Worm (Caenorhabditis elegans): Measurements from ENCODE around the gene C34B4.3.

C34B4.3 gene

ce11 chrV:13090130-13090770 is 19.3 kb upstream of the C34B4.3 start, which contains the start of gene C34B4.4:
TSS of gene C34B4.4 (plus strand) at chrV:13090405.
- TF ChIP-seq ztf-23 (GFP tag; IDR thresholded peaks at IDR 0.05) (no peak), med-1 (GFP tag; optimal IDR thresholded peaks at IDR 0.05; ENCODE audit: insufficient read depth) (no peak), klf-2 (GFP tag; conservative IDR thresholded peaks at IDR 0.05) (no peak), flt-1 (GFP tag; IDR thresholded peaks at IDR 0.05) (no peak), ztf-29 (GFP tag; IDR thresholded peaks at IDR 0.05) (no peak), T22C8.4 (GFP tag; IDR thresholded peaks at IDR 0.05) (no peak), tab-1 (GFP tag; IDR thresholded peaks at IDR 0.05) (no peak)

DNA sequence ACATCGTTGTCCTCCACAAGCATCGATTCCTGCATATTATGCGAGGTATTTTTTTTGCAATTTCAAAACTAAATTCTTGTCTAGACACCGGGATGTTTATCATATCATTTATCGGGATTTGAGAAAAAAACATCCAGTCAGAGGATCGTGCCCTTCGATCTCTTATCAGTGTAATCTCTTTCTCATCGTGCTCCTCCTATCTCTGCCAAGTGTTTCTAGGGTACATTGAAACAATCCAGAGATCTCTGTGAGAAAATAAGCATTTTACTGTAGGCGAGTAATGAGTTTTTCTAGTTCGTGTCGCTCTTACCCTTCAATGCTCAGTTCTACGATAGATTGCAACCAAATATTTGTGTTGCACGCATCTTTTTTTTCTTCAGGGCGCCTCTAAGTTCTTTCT is 17.5 kb upstream of the C34B4.3 start:
- 0 out of 2 replicates have a peak, but pooled peaks have one; percentile 18 for TF ChIP-seq ztf-23 (GFP tag; IDR thresholded peaks at IDR 0.05)
- no peak for TF ChIP-seq flt-1 (GFP tag; IDR thresholded peaks at IDR 0.05)
- no peak for TF ChIP-seq klf-2 (GFP tag; conservative IDR thresholded peaks at IDR 0.05)
- no peak for TF ChIP-seq T22C8.4 (GFP tag; IDR thresholded peaks at IDR 0.05)

- TF ChIP-seq T22C8.4 (GFP tag; IDR thresholded peaks at IDR 0.05) (no peak), ref-1 (GFP tag; conservative IDR thresholded peaks at IDR 0.05) (no peak), ztf-23 (GFP tag; IDR thresholded peaks at IDR 0.05) (no peak), klf-2 (GFP tag; conservative IDR thresholded peaks at IDR 0.05) (0 out of 2 replicates have a peak, but pooled peaks have one; percentile 29), ztf-29 (GFP tag; IDR thresholded peaks at IDR 0.05) (no peak), med-1 (GFP tag; optimal IDR thresholded peaks at IDR 0.05; ENCODE audit: insufficient read depth) (no peak), flt-1 (GFP tag; IDR thresholded peaks at IDR 0.05) (no peak), tab-1 (GFP tag; IDR thresholded peaks at IDR 0.05) (no peak), cog-1 (tag; optimal IDR thresholded peaks at IDR 0.05) (peak; percentile 30)
These were observed 15.1 kb upstream of the C34B4.3 start for ce11 chrV:13085917-13086552.

- TF ChIP-seq ztf-23 (GFP tag; IDR thresholded peaks at IDR 0.05), result no peak
- no peak for TF ChIP-seq ztf-29 (GFP tag; IDR thresholded peaks at IDR 0.05)
- TF ChIP-seq T22C8.4 (GFP tag; IDR thresholded peaks at IDR 0.05), result no peak
These were observed 14.3 kb upstream of the C34B4.3 start for ce11 chrV:13085227-13085640.

DNA sequence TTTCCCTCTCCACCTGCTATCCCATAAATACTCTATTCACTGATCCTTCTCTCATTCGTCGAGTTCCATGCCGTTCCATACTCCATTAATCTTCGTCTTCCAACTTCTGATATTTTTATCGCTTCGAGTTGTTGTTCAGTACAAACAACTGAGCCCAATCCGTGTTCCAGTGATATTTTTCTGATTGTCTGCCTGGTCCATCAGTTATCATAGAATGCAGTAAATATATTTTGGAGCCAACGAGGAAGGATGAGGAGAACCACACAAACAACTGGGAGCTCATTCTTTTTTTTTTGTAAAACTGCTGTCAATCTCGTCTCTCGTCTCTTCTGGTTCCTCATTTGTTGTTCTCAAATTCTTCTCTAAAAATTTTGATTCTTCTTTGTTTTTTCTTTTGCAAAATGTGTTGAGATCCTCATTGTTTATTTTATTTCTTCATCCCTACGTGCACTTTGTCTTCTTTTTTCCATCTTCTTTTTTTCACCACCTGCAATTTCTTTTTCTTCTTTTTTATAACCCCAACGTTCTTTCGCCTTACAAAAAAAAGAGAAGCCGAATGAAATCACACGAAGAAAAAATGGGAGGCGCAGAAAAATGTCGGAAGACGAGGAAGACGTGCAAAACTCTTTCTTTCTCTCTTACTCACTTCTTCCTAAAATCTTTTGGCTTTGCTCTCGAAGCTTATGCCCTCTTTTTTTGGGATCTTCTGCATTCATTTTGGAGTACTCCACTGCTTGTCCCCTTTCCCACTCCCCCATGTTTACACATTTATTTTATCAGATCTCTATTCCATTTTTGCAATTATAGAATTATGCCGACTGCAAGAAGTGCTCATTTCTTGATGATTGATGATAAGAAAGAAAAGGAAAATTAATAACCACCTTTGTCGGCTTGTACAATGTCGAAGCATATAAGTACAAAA is 13.1 kb upstream of the C34B4.3 start:
- TF ChIP-seq ztf-29 (GFP tag; IDR thresholded peaks at IDR 0.05) (no peak), med-1 (GFP tag; optimal IDR thresholded peaks at IDR 0.05; ENCODE audit: insufficient read depth) (no peak), klf-2 (GFP tag; conservative IDR thresholded peaks at IDR 0.05) (no peak), tab-1 (GFP tag; IDR thresholded peaks at IDR 0.05) (no peak), ref-1 (GFP tag; conservative IDR thresholded peaks at IDR 0.05) (no peak), ztf-23 (GFP tag; IDR thresholded peaks at IDR 0.05) (no peak), T22C8.4 (GFP tag; IDR thresholded peaks at IDR 0.05) (no peak), flt-1 (GFP tag; IDR thresholded peaks at IDR 0.05) (no peak), cog-1 (tag; optimal IDR thresholded peaks at IDR 0.05) (no peak)

ce11 chrV:13082442-13083126 is 11.6 kb upstream of the C34B4.3 start, which contains the start of gene C34B4.2:
TSS of gene C34B4.2 (plus strand) at chrV:13083055.
- TF ChIP-seq tab-1 (GFP tag; IDR thresholded peaks at IDR 0.05) (no peak), cog-1 (tag; optimal IDR thresholded peaks at IDR 0.05) (peak; percentile 6)

ce11 chrV:13081197-13081747 is 10.3 kb upstream of the C34B4.3 start:
- no peak for TF ChIP-seq klf-2 (GFP tag; conservative IDR thresholded peaks at IDR 0.05)

ce11 chrV:13075432-13075831 is 4.5 kb upstream of the C34B4.3 start:
- TF ChIP-seq cog-1 (tag; optimal IDR thresholded peaks at IDR 0.05) (no peak), ztf-29 (GFP tag; IDR thresholded peaks at IDR 0.05) (no peak), tab-1 (GFP tag; IDR thresholded peaks at IDR 0.05) (no peak), flt-1 (GFP tag; IDR thresholded peaks at IDR 0.05) (no peak), med-1 (GFP tag; optimal IDR thresholded peaks at IDR 0.05; ENCODE audit: insufficient read depth) (no peak), ztf-23 (GFP tag; IDR thresholded peaks at IDR 0.05) (no peak), klf-2 (GFP tag; conservative IDR thresholded peaks at IDR 0.05) (no peak), T22C8.4 (GFP tag; IDR thresholded peaks at IDR 0.05) (no peak)

ce11 chrV:13074148-13074547 is 3.2 kb upstream of the C34B4.3 start:
- TF ChIP-seq ztf-23 (GFP tag; IDR thresholded peaks at IDR 0.05), result no peak
- TF ChIP-seq klf-2 (GFP tag; conservative IDR thresholded peaks at IDR 0.05), result no peak
- TF ChIP-seq ref-1 (GFP tag; conservative IDR thresholded peaks at IDR 0.05), result no peak
- TF ChIP-seq cog-1 (tag; optimal IDR thresholded peaks at IDR 0.05), result no peak
- no peak for TF ChIP-seq tab-1 (GFP tag; IDR thresholded peaks at IDR 0.05)
- no peak for TF ChIP-seq T22C8.4 (GFP tag; IDR thresholded peaks at IDR 0.05)
- no peak for TF ChIP-seq med-1 (GFP tag; optimal IDR thresholded peaks at IDR 0.05; ENCODE audit: insufficient read depth)
- TF ChIP-seq flt-1 (GFP tag; IDR thresholded peaks at IDR 0.05), result no peak
- TF ChIP-seq ztf-29 (GFP tag; IDR thresholded peaks at IDR 0.05), result no peak

Measured in whole organism, midembryonic.